Worm (Caenorhabditis elegans) whole organism, mixed stage, embryonic: ENCODE results near the gene F56D3.1.
"Not testable (repeated sequence)": the region's sequence is repeated elsewhere in the genome, so short reads cannot be mapped to it uniquely, and the experiment has no call there.

Source experiments
- M03D4.4 ChIP-seq: sonication (generic microtip); optimal IDR thresholded peaks from 2 replicates; lab custom pipeline; 2017; ENCODE audit warnings: mild to moderate bottlenecking, missing genetic modification characterization, missing compliant biosample characterization
- bed-3 ChIP-seq: fragments of 200-800 bp; sonication (Bioruptor generic); optimal IDR thresholded peaks from 3 replicates; lab custom pipeline; 2018; ENCODE audit warnings: mild to moderate bottlenecking, missing genetic modification characterization, moderate library complexity, missing compliant biosample characterization
- blmp-1 ChIP-seq: fragments of 150-350 bp; optimal IDR thresholded peaks from 2 replicates; lab custom pipeline; 2014; ENCODE audit warnings: missing biosample characterization, missing genetic modification characterization
- ceh-39 ChIP-seq: fragments of 150-350 bp; optimal IDR thresholded peaks from 2 replicates; lab custom pipeline; 2014; ENCODE audit warnings: missing biosample characterization, missing genetic modification characterization
- ceh-83 ChIP-seq: fragments of 200-800 bp; sonication (Bioruptor generic); optimal IDR thresholded peaks from 2 replicates; lab custom pipeline; 2018; ENCODE audit warnings: mild to moderate bottlenecking, missing genetic modification characterization, missing compliant biosample characterization
- ces-1 ChIP-seq: fragments of 150-350 bp; optimal IDR thresholded peaks from 2 replicates; lab custom pipeline; 2014; ENCODE audit warnings: missing biosample characterization, missing genetic modification reagents, missing genetic modification characterization
- cnd-1 ChIP-seq: fragments of 200-800 bp; sonication (Bioruptor generic); optimal IDR thresholded peaks from 2 replicates; lab custom pipeline; 2018; ENCODE audit warnings: mild to moderate bottlenecking, missing genetic modification characterization, missing compliant biosample characterization
- elt-1 ChIP-seq: sonication (generic microtip); optimal IDR thresholded peaks from 2 replicates; lab custom pipeline; 2017; ENCODE audit warnings: missing genetic modification characterization, mild to moderate bottlenecking, missing compliant biosample characterization, antibody characterized with exemption, moderate library complexity, borderline replicate concordance; ENCODE audit not compliant: insufficient read depth
- elt-3 ChIP-seq: fragments of 150-350 bp; optimal IDR thresholded peaks from 2 replicates; lab custom pipeline; 2014; ENCODE audit warnings: missing biosample characterization, missing genetic modification characterization
- flh-1 ChIP-seq: fragments of 200-800 bp; sonication (Bioruptor generic); optimal IDR thresholded peaks from 2 replicates; lab custom pipeline; 2018; ENCODE audit warnings: mild to moderate bottlenecking, missing genetic modification characterization, moderate library complexity, missing compliant biosample characterization
- ham-2 ChIP-seq: fragments of 200-800 bp; sonication (Bioruptor generic); optimal IDR thresholded peaks from 2 replicates; lab custom pipeline; 2018; ENCODE audit warnings: mild to moderate bottlenecking, missing genetic modification characterization, missing compliant biosample characterization
- hlh-1 ChIP-seq: fragments of 150-350 bp; optimal IDR thresholded peaks from 2 replicates; lab custom pipeline; 2014; ENCODE audit warnings: missing biosample characterization, missing genetic modification reagents, missing genetic modification characterization
- lin-13 ChIP-seq: fragments of 150-350 bp; optimal IDR thresholded peaks from 2 replicates; lab custom pipeline; 2014; ENCODE audit warnings: missing biosample characterization, missing genetic modification characterization
- lin-32 ChIP-seq: fragments of 200-800 bp; sonication (Bioruptor generic); optimal IDR thresholded peaks from 2 replicates; lab custom pipeline; 2018; ENCODE audit warnings: mild to moderate bottlenecking, missing genetic modification characterization, missing compliant biosample characterization
- lsy-2 ChIP-seq: fragments of 150-350 bp; optimal IDR thresholded peaks from 2 replicates; lab custom pipeline; 2014; ENCODE audit warnings: missing biosample characterization, missing genetic modification characterization
- mep-1 ChIP-seq: fragments of 150-350 bp; optimal IDR thresholded peaks from 2 replicates; lab custom pipeline; 2017; ENCODE audit warnings: missing biosample characterization, missing genetic modification reagents, missing genetic modification characterization, inconsistent platforms
- mls-2 ChIP-seq: sonication (generic microtip); optimal IDR thresholded peaks from 2 replicates; lab custom pipeline; 2016; ENCODE audit warnings: mild to moderate bottlenecking, missing genetic modification characterization, moderate library complexity, missing compliant biosample characterization
- nhr-12 ChIP-seq: fragments of 150-350 bp; optimal IDR thresholded peaks from 2 replicates; lab custom pipeline; 2014; ENCODE audit warnings: missing biosample characterization, missing genetic modification characterization
- nhr-2 ChIP-seq: fragments of 150-350 bp; optimal IDR thresholded peaks from 2 replicates; lab custom pipeline; 2014; ENCODE audit warnings: missing biosample characterization, missing genetic modification characterization
- nhr-237 ChIP-seq: fragments of 150-350 bp; optimal IDR thresholded peaks from 2 replicates; lab custom pipeline; 2014; ENCODE audit warnings: missing biosample characterization, missing genetic modification characterization
- nhr-28 ChIP-seq: fragments of 150-350 bp; optimal IDR thresholded peaks from 2 replicates; lab custom pipeline; 2014; ENCODE audit warnings: missing biosample characterization, missing genetic modification characterization
- pha-4 ChIP-seq: fragments of 150-350 bp; optimal IDR thresholded peaks from 2 replicates; lab custom pipeline; 2018; ENCODE audit warnings: missing biosample characterization, missing genetic modification reagents, missing genetic modification characterization
- sem-2 ChIP-seq: fragments of 200-800 bp; sonication (Bioruptor generic); optimal IDR thresholded peaks from 2 replicates; lab custom pipeline; 2018; ENCODE audit warnings: mild to moderate bottlenecking, missing genetic modification characterization, missing compliant biosample characterization
- snpc-4 ChIP-seq: fragments of 150-350 bp; optimal IDR thresholded peaks from 2 replicates; lab custom pipeline; 2014; ENCODE audit warnings: missing biosample characterization, missing genetic modification characterization
- sptf-1 ChIP-seq: sonication (generic microtip); optimal IDR thresholded peaks from 2 replicates; lab custom pipeline; 2017; ENCODE audit warnings: mild to moderate bottlenecking, missing genetic modification characterization, moderate library complexity, missing compliant biosample characterization
- unc-120 ChIP-seq: sonication (generic microtip); optimal IDR thresholded peaks from 2 replicates; lab custom pipeline; 2017; ENCODE audit warnings: missing genetic modification characterization, missing compliant biosample characterization; ENCODE audit not compliant: poor library complexity, severe bottlenecking
- unc-39 ChIP-seq: fragments of 150-350 bp; optimal IDR thresholded peaks from 2 replicates; lab custom pipeline; 2014; ENCODE audit warnings: missing biosample characterization, missing genetic modification characterization
- unc-62 ChIP-seq: fragments of 150-350 bp; optimal IDR thresholded peaks from 2 replicates; lab custom pipeline; 2014; ENCODE audit warnings: missing biosample characterization, missing genetic modification reagents, missing genetic modification characterization
- zip-8 ChIP-seq: fragments of 150-350 bp; optimal IDR thresholded peaks from 2 replicates; lab custom pipeline; 2014; ENCODE audit warnings: missing biosample characterization, missing genetic modification characterization
- ztf-11 ChIP-seq: fragments of 150-350 bp; optimal IDR thresholded peaks from 2 replicates; lab custom pipeline; 2014; ENCODE audit warnings: missing biosample characterization, missing genetic modification characterization

The F56D3.1 gene

ce11 chrII:4159570-4159969 is 13.4 kb downstream of the F56D3.1 start:
- no peak for TF ChIP-seq ham-2 (GFP tag; lab: Kevin White, UChicago)
- no peak for TF ChIP-seq nhr-12 (tag; lab: Kevin White, UChicago)
- TF ChIP-seq zip-8 (tag; lab: Kevin White, UChicago), result no peak
- TF ChIP-seq hlh-1, result no peak
- no peak for TF ChIP-seq unc-120
- TF ChIP-seq sptf-1 (tag; lab: Kevin White, UChicago), result no peak
- TF ChIP-seq blmp-1 (tag; lab: Kevin White, UChicago), result no peak
- TF ChIP-seq ceh-39, result no peak
- TF ChIP-seq cnd-1, result no peak
- TF ChIP-seq ztf-11 (tag; lab: Kevin White, UChicago), result no peak
- TF ChIP-seq nhr-237 (tag; lab: Kevin White, UChicago), result no peak
- TF ChIP-seq lsy-2 (tag; lab: Kevin White, UChicago), result no peak
- no peak for TF ChIP-seq nhr-28 (tag; lab: Kevin White, UChicago)
- TF ChIP-seq pha-4, result no peak
- no peak for TF ChIP-seq elt-3
- TF ChIP-seq, all 35 proteins: peak for 0

ce11 chrII:4167833-4168232 is 21.7 kb downstream of the F56D3.1 start:
- TF ChIP-seq ceh-83 (GFP tag; lab: Kevin White, UChicago) (no peak), M03D4.4 (tag; lab: Kevin White, UChicago) (no peak), blmp-1 (tag; lab: Kevin White, UChicago) (no peak), snpc-4 (tag; lab: Kevin White, UChicago) (no peak), lin-32 (GFP tag; lab: Kevin White, UChicago) (no peak), mls-2 (tag; lab: Kevin White, UChicago) (no peak), ces-1 (GFP tag; lab: Kevin White, UChicago) (no peak), mep-1 (no peak), elt-3 (no peak), hlh-1 (no peak), cnd-1 (no peak), lsy-2 (tag; lab: Kevin White, UChicago) (no peak), flh-1 (no peak), ztf-11 (tag; lab: Kevin White, UChicago) (no peak), zip-8 (tag; lab: Kevin White, UChicago) (no peak)

ce11 chrII:4168404-4168803 is 22.3 kb downstream of the F56D3.1 start, which contains the start of gene R03H10.4:
Gene R03H10.4 (minus strand): TSS chrII:4168504.
- not testable (repeated sequence) for TF ChIP-seq unc-39 (tag; lab: Kevin White, UChicago); nhr-2 (tag; lab: Kevin White, UChicago); elt-3

- TF ChIP-seq sptf-1 (tag; lab: Kevin White, UChicago) (no peak), lin-13 (tag; lab: Kevin White, UChicago) (no peak), sem-2 (GFP tag; lab: Kevin White, UChicago) (no peak), ztf-11 (tag; lab: Kevin White, UChicago) (no peak), ceh-83 (GFP tag; lab: Kevin White, UChicago) (no peak), nhr-237 (tag; lab: Kevin White, UChicago) (no peak), elt-1 (tag; lab: Kevin White, UChicago) (no peak), ceh-39 (no peak), unc-62 (GFP tag; lab: Kevin White, UChicago) (no peak), ces-1 (GFP tag; lab: Kevin White, UChicago) (no peak), snpc-4 (tag; lab: Kevin White, UChicago) (no peak), nhr-2 (tag; lab: Kevin White, UChicago) (no peak), unc-39 (tag; lab: Kevin White, UChicago) (no peak), bed-3 (GFP tag; lab: Kevin White, UChicago) (no peak), mep-1 (no peak)
Measured at ce11 chrII:4170508-4170907, 24.4 kb downstream of the F56D3.1 start, which contains the start of gene R03H10.5. Gene R03H10.5 (minus strand): TSS chrII:4170608.

ce11 chrII:4173398-4173797 is 27.3 kb downstream of the F56D3.1 start, which contains the start of gene R03H10.6:
Gene R03H10.6 (minus strand): TSS chrII:4173498.
- TF ChIP-seq flh-1 (no peak), pha-4 (no peak), nhr-237 (tag; lab: Kevin White, UChicago) (no peak), nhr-28 (tag; lab: Kevin White, UChicago) (no peak)
